Worm (Caenorhabditis elegans): ENCODE measurements around the gene K09E9.4.

K09E9.4 gene

ce11 chrX:15593366-15593765 lies 36.9 kb downstream of the K09E9.4 start (continued):
- TF ChIP-seq ceh-63 (GFP tag; optimal IDR thresholded peaks at IDR 0.05), result no peak

ce11 chrX:15591068-15591467 lies 39.2 kb downstream of the K09E9.4 start, which contains the start of gene usp-33:
Gene usp-33, plus strand, starts transcription at chrX:15591368.
- TF ChIP-seq egl-13 (tag; optimal IDR thresholded peaks at IDR 0.05), result no peak
- TF ChIP-seq vab-15 (tag; optimal IDR thresholded peaks at IDR 0.05), result no peak
- TF ChIP-seq pqm-1 (tag; optimal IDR thresholded peaks at IDR 0.05), result no peak
- TF ChIP-seq lin-13 (GFP tag; optimal IDR thresholded peaks at IDR 0.05), result no peak
- TF ChIP-seq sup-37 (GFP tag; optimal IDR thresholded peaks at IDR 0.05), result no peak
- no peak for TF ChIP-seq isw-1 (GFP tag; IDR thresholded peaks at IDR 0.05)
- no peak for TF ChIP-seq grh-1 (GFP tag; IDR thresholded peaks at IDR 0.05)
- no peak for TF ChIP-seq nhr-47 (tag; optimal IDR thresholded peaks at IDR 0.05)
- TF ChIP-seq elt-3 (tag; optimal IDR thresholded peaks at IDR 0.05), result no peak
- TF ChIP-seq nhr-84 (tag; optimal IDR thresholded peaks at IDR 0.05), result no peak
- no peak for TF ChIP-seq C04F5.9 (tag; optimal IDR thresholded peaks at IDR 0.05)
- no peak for TF ChIP-seq unc-130 (tag; optimal IDR thresholded peaks at IDR 0.05)
- TF ChIP-seq unc-86 (tag; optimal IDR thresholded peaks at IDR 0.05), result no peak
- TF ChIP-seq efl-1 (optimal IDR thresholded peaks at IDR 0.05), result no peak
- TF ChIP-seq efl-1 (GFP tag; optimal IDR thresholded peaks at IDR 0.05 in 1 of 2), result no peak
- TF ChIP-seq irx-1 (tag; optimal IDR thresholded peaks at IDR 0.05), result no peak
- TF ChIP-seq hpl-2 (GFP tag; optimal IDR thresholded peaks at IDR 0.05), result no peak
- TF ChIP-seq C16A3.4 (tag; optimal IDR thresholded peaks at IDR 0.05), result no peak
- TF ChIP-seq sox-4 (tag; optimal IDR thresholded peaks at IDR 0.05), result no peak

ce11 chrX:15590347-15590928 lies 39.8 kb downstream of the K09E9.4 start, which contains the start of gene gas-1:
Gene gas-1, minus strand, starts transcription at chrX:15590397.
- TF ChIP-seq nhr-90 (tag; optimal IDR thresholded peaks at IDR 0.05; ENCODE audit: poor library complexity) (peak; percentile 13), nhr-76 (tag; optimal IDR thresholded peaks at IDR 0.05) (no peak), aly-2 (tag; optimal IDR thresholded peaks at IDR 0.05) (no peak), nhr-47 (tag; optimal IDR thresholded peaks at IDR 0.05) (peak; percentile 24), fkh-8 (tag; optimal IDR thresholded peaks at IDR 0.05) (no peak), snu-23 (GFP tag; optimal IDR thresholded peaks at IDR 0.05) (peak; percentile 31), tbx-2 (tag; optimal IDR thresholded peaks at IDR 0.05) (no peak), lin-35 (GFP tag; optimal IDR thresholded peaks at IDR 0.05) (peak; percentile 5 to 48), dsc-1 (tag; optimal IDR thresholded peaks at IDR 0.05) (no peak), C16A3.4 (tag; optimal IDR thresholded peaks at IDR 0.05) (no peak), ceh-82 (tag; optimal IDR thresholded peaks at IDR 0.05) (no peak), efl-1 (optimal IDR thresholded peaks at IDR 0.05) (peak in 1 of 2 experiments; percentile 9), efl-1 (GFP tag; optimal IDR thresholded peaks at IDR 0.05 in 1 of 2) (peak in 1 of 2 experiments; percentile 7), efl-3 (GFP tag; optimal IDR thresholded peaks at IDR 0.05) (no peak), isw-1 (GFP tag; IDR thresholded peaks at IDR 0.05) (no peak), nhr-237 (tag; optimal IDR thresholded peaks at IDR 0.05) (no peak), mdl-1 (tag; optimal IDR thresholded peaks at IDR 0.05) (no peak), ztf-4 (tag; optimal IDR thresholded peaks at IDR 0.05) (no peak), jun-1 (tag; optimal IDR thresholded peaks at IDR 0.05) (no peak), nhr-71 (tag; optimal IDR thresholded peaks at IDR 0.05) (peak; percentile 20), lsy-2 (tag; optimal IDR thresholded peaks at IDR 0.05) (no peak), nhr-20 (tag; optimal IDR thresholded peaks at IDR 0.05) (peak; percentile 10), hpl-2 (GFP tag; optimal IDR thresholded peaks at IDR 0.05) (no peak), rnt-1 (tag; optimal IDR thresholded peaks at IDR 0.05) (peak; percentile 1), elt-3 (tag; optimal IDR thresholded peaks at IDR 0.05) (peak in 1 of 6 experiments; percentile 26), pqm-1 (tag; optimal IDR thresholded peaks at IDR 0.05) (no peak)
